Worm (Caenorhabditis elegans) whole organism, L3 larva: ENCODE results near the gene ceh-63.

Experiments used
- R02D3.7 ChIP-seq: fragments of 150-350 bp; optimal IDR thresholded peaks from 2 replicates; lab custom pipeline; 2014; ENCODE audit warnings: missing biosample characterization, missing genetic modification characterization
- egl-27 ChIP-seq: sonication (generic microtip); optimal IDR thresholded peaks from 4 replicates; lab custom pipeline; 2017; ENCODE audit warnings: missing biosample characterization, missing genetic modification reagents, missing genetic modification characterization
- elt-2 ChIP-seq: sonication (generic microtip); optimal IDR thresholded peaks from 2 replicates; lab custom pipeline; 2016; ENCODE audit warnings: missing genetic modification reagents, mild to moderate bottlenecking, missing genetic modification characterization, missing compliant biosample characterization
- lin-39 ChIP-seq: fragments of 150-350 bp; optimal IDR thresholded peaks from 2 replicates; lab custom pipeline; 2018; ENCODE audit warnings: missing biosample characterization, missing genetic modification reagents, missing genetic modification characterization
- mdl-1 ChIP-seq: fragments of 150-350 bp; optimal IDR thresholded peaks from 2 replicates; lab custom pipeline; 2014; ENCODE audit warnings: missing biosample characterization, missing genetic modification characterization
- nhr-11 ChIP-seq: fragments of 150-350 bp; optimal IDR thresholded peaks from 2 replicates; lab custom pipeline; 2014; ENCODE audit warnings: missing biosample characterization, missing genetic modification characterization
- nhr-23 ChIP-seq: fragments of 150-350 bp; optimal IDR thresholded peaks from 2 replicates; lab custom pipeline; 2014; ENCODE audit warnings: missing biosample characterization, missing genetic modification reagents, missing genetic modification characterization
- pha-4 ChIP-seq: fragments of 150-350 bp; optimal IDR thresholded peaks from 2 replicates; lab custom pipeline; 2014; ENCODE audit warnings: missing biosample characterization, missing genetic modification reagents, missing genetic modification characterization
- pqm-1 ChIP-seq: fragments of 150-350 bp; optimal IDR thresholded peaks from 2 replicates; lab custom pipeline; 2017; ENCODE audit warnings: missing biosample characterization, missing genetic modification characterization, inconsistent platforms
- skn-1 ChIP-seq: fragments of 150-350 bp; optimal IDR thresholded peaks from 2 replicates; lab custom pipeline; 2014; ENCODE audit warnings: missing biosample characterization, missing genetic modification characterization
- snpc-4 ChIP-seq: fragments of 150-350 bp; optimal IDR thresholded peaks from 2 replicates; lab custom pipeline; 2014; ENCODE audit warnings: missing biosample characterization, missing genetic modification characterization
- unc-62 ChIP-seq: fragments of 150-350 bp; sonication (generic microtip); optimal IDR thresholded peaks from 4 replicates; lab custom pipeline; 2014; ENCODE audit warnings: missing biosample characterization, missing genetic modification reagents, missing genetic modification characterization
- ztf-11 ChIP-seq: fragments of 150-350 bp; optimal IDR thresholded peaks from 2 replicates; lab custom pipeline; 2014; ENCODE audit warnings: missing biosample characterization, missing genetic modification characterization

- TF ChIP-seq pha-4 (tag; lab: Kevin White, UChicago) (no peak), skn-1 (no peak), unc-62 (GFP tag; lab: Kevin White, UChicago) (no peak), mdl-1 (tag; lab: Kevin White, UChicago) (no peak), elt-2 (tag; lab: Kevin White, UChicago) (no peak), nhr-11 (no peak), lin-39 (no peak), ztf-11 (tag; lab: Kevin White, UChicago) (no peak), nhr-23 (no peak), R02D3.7 (tag; lab: Kevin White, UChicago) (no peak), snpc-4 (tag; lab: Kevin White, UChicago) (no peak), pqm-1 (tag; lab: Kevin White, UChicago) (no peak), egl-27 (no peak)
These were observed 32.5 kb upstream of the ceh-63 start for ce11 chrX:3706319-3706718.
